Fruit fly (Drosophila melanogaster): Measurements from ENCODE around the gene CG6661.

CG6661 gene

DNA sequence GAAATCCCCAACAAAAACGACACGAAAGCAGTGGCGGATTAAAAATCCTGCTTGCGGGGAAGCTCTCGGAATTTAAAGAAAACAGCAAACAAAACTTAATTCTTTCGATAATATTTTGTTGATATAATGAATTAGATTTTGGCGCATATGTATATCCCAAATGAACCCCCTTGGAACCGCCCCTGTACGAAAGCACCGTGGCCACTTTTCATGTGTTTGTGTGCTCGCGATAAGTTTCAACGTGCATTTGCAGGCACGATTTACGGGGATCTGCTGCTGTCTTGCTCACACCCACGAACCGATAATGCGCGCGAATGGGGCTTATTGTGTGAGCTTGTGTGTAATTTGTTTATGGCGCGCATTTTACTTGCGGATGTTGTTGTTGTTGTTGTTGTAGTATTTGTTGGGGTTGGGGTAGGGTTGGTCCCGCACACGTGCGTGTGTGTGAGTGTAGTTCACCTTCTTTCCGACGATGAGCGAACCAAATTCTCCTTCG is 29.6 kb upstream of the CG6661 start (continued):
- TF ChIP-seq amos (GFP tag; IDR thresholded peaks at IDR 0.05; ENCODE audit: partially characterized antibody) (peak; percentile 23; the same call in 1 of the 2 replicates), Dip2 (GFP tag; IDR thresholded peaks at IDR 0.05) (no peak; the same call in 1 of the 2 replicates), her (GFP tag; optimal IDR thresholded peaks at IDR 0.05) (peak; percentile 91), maf-S (GFP tag; optimal IDR thresholded peaks at IDR 0.05) (peak; percentile 92), Dp (GFP tag; optimal IDR thresholded peaks at IDR 0.05) (peak; percentile 38), Hand (GFP tag; optimal IDR thresholded peaks at IDR 0.05) (peak; percentile 76), ro (GFP tag; IDR thresholded peaks at IDR 0.05) (peak; percentile 70), knrl (GFP tag; IDR thresholded peaks at IDR 0.05; ENCODE audit: partially characterized antibody) (0 out of 3 replicates have a peak, but pooled peaks have one; percentile 12), mirr (GFP tag; optimal IDR thresholded peaks at IDR 0.05) (peak; percentile 88), CG31388 (GFP tag; optimal IDR thresholded peaks at IDR 0.05) (peak; percentile 91), twi (tag; optimal IDR thresholded peaks at IDR 0.05) (peak; percentile 85), cwo (GFP tag; optimal IDR thresholded peaks at IDR 0.05) (peak; percentile 91), Asciz (GFP tag; optimal IDR thresholded peaks at IDR 0.05) (peak; percentile 93), Poxn (GFP tag; IDR thresholded peaks at IDR 0.05) (peak; percentile 64; the same call in 1 of the 2 replicates), NFAT (GFP tag; IDR thresholded peaks at IDR 0.05) (peak; percentile 90), run (tag; optimal IDR thresholded peaks at IDR 0.05) (peak; percentile 86), fd64A (GFP tag; optimal IDR thresholded peaks at IDR 0.05) (peak; percentile 91), Drgx (GFP tag; IDR thresholded peaks at IDR 0.05) (peak; percentile 99), CG12155 (GFP tag; optimal IDR thresholded peaks at IDR 0.05) (peak; percentile 91), CG3065 (GFP tag; optimal IDR thresholded peaks at IDR 0.05) (peak; percentile 75), CG31365 (tag; optimal IDR thresholded peaks at IDR 0.05) (peak; percentile 82), CG12744 (GFP tag; optimal IDR thresholded peaks at IDR 0.05) (peak; percentile 83), CG2678 (tag; optimal IDR thresholded peaks at IDR 0.05) (peak; percentile 97), Gsc (GFP tag; IDR thresholded peaks at IDR 0.05) (no peak; the same call in 1 of the 2 replicates), dmrt99B (tag; optimal IDR thresholded peaks at IDR 0.05) (peak; percentile 98), CG8924 (tag; optimal IDR thresholded peaks at IDR 0.05) (peak; percentile 94), Rfx (GFP tag; IDR thresholded peaks at IDR 0.05) (peak; percentile 94), CG3838 (GFP tag; optimal IDR thresholded peaks at IDR 0.05) (peak; percentile 82), CG13775 (GFP tag; optimal IDR thresholded peaks at IDR 0.05) (peak; percentile 85), CG6689 (GFP tag; IDR thresholded peaks at IDR 0.05) (peak; percentile 93), CG2116 (GFP tag; optimal IDR thresholded peaks at IDR 0.05) (peak; percentile 58), CG4820 (GFP tag; optimal IDR thresholded peaks at IDR 0.05) (peak; percentile 94), CG13123 (GFP tag; optimal IDR thresholded peaks at IDR 0.05) (peak; percentile 90), Nf-YC (tag; optimal IDR thresholded peaks at IDR 0.05) (peak; percentile 44), Doc2 (GFP tag; IDR thresholded peaks at IDR 0.05) (peak; percentile 87), Awh (GFP tag; IDR thresholded peaks at IDR 0.05) (peak; percentile 87), exex (tag; optimal IDR thresholded peaks at IDR 0.05) (peak; percentile 73), CG10267 (tag; optimal IDR thresholded peaks at IDR 0.05) (peak; percentile 79), CG3281 (GFP tag; optimal IDR thresholded peaks at IDR 0.05) (peak; percentile 93), Mrtf (GFP tag; IDR thresholded peaks at IDR 0.05) (peak; percentile 91), dan (GFP tag; IDR thresholded peaks at IDR 0.05) (no peak), Atf3 (GFP tag; optimal IDR thresholded peaks at IDR 0.05) (peak; percentile 93), CG30403 (GFP tag; optimal IDR thresholded peaks at IDR 0.05) (peak; percentile 97), B-H2 (GFP tag; optimal IDR thresholded peaks at IDR 0.05) (peak; percentile 65), H2.0 (GFP tag; IDR thresholded peaks at IDR 0.05) (peak; percentile 97), CG8359 (GFP tag; optimal IDR thresholded peaks at IDR 0.05; ENCODE audit: borderline replicate concordance) (peak; percentile 82), dpn (GFP tag; optimal IDR thresholded peaks at IDR 0.05) (peak; percentile 97), so (GFP tag; IDR thresholded peaks at IDR 0.05) (peak; percentile 95), CrebB (tag; optimal IDR thresholded peaks at IDR 0.05) (peak; percentile 87), eve (GFP tag; optimal IDR thresholded peaks at IDR 0.05) (no peak)
